Worm (Caenorhabditis elegans) whole organism, L1 larva: Measurements from ENCODE around the gene F13H10.3.
A peak's percentile ranks its signal among the peaks of the same experiment; 100 is the strongest.

ENCODE experiments used
- lin-15B ChIP-seq: fragments of 150-350 bp; sonication (generic microtip); optimal IDR thresholded peaks from 3 replicates; lab custom pipeline; 2014; ENCODE audit warnings: missing biosample characterization, missing genetic modification characterization
- lsy-2 ChIP-seq, 2 experiments: fragments of 150-350 bp; optimal IDR thresholded peaks; 2 replicates each; lab custom pipeline; 2014; ENCODE audit warnings: missing biosample characterization in 2 of 2, missing genetic modification characterization in 2 of 2
- nhr-237 ChIP-seq: fragments of 150-350 bp; optimal IDR thresholded peaks from 2 replicates; lab custom pipeline; 2014; ENCODE audit warnings: missing biosample characterization, missing genetic modification characterization
- nhr-28 ChIP-seq: fragments of 150-350 bp; optimal IDR thresholded peaks from 2 replicates; lab custom pipeline; 2014; ENCODE audit warnings: missing biosample characterization, missing genetic modification characterization
- nhr-77 ChIP-seq: fragments of 150-350 bp; optimal IDR thresholded peaks from 2 replicates; lab custom pipeline; 2014; ENCODE audit warnings: missing biosample characterization, missing genetic modification characterization
- skn-1 ChIP-seq: fragments of 150-350 bp; optimal IDR thresholded peaks from 2 replicates; lab custom pipeline; 2014; ENCODE audit warnings: missing biosample characterization, missing genetic modification characterization
- snpc-4 ChIP-seq: fragments of 150-350 bp; optimal IDR thresholded peaks from 2 replicates; lab custom pipeline; 2014; ENCODE audit warnings: missing biosample characterization, missing genetic modification characterization
- ztf-11 ChIP-seq, 2 experiments: sonication (generic microtip); optimal IDR thresholded peaks; 2 replicates each; lab custom pipeline; 2016 to 2017; ENCODE audit warnings: missing genetic modification characterization in 2 of 2, missing biosample characterization in 1 of 2, missing compliant biosample characterization in 1 of 2
- ztf-4 ChIP-seq: fragments of 150-350 bp; optimal IDR thresholded peaks from 2 replicates; lab custom pipeline; 2014; ENCODE audit warnings: missing biosample characterization, missing genetic modification characterization

ce11 chrIV:11008255-11008654 is 7.5 kb downstream of the F13H10.3 start:
- no peak for TF ChIP-seq ztf-11 (tag; optimal IDR thresholded peaks at IDR 0.05; lab: Kevin White, UChicago)
- no peak for TF ChIP-seq snpc-4
- no peak for TF ChIP-seq ztf-4
- TF ChIP-seq nhr-28 (tag; lab: Kevin White, UChicago), result no peak
- peak; percentile 41 for TF ChIP-seq skn-1 (tag; lab: Kevin White, UChicago)
- TF ChIP-seq lsy-2 (tag; optimal IDR thresholded peaks at IDR 0.05; lab: Kevin White, UChicago), result peak; percentile 5 to 52
- TF ChIP-seq nhr-237 (tag; lab: Kevin White, UChicago), result peak; percentile 37
- TF ChIP-seq nhr-77 (tag; lab: Kevin White, UChicago), result no peak
- TF ChIP-seq lin-15B (tag; lab: Kevin White, UChicago), result no peak
